Worm (Caenorhabditis elegans): Measurements from ENCODE around the gene srw-32.
"Not testable (repeated sequence)": the region's sequence is repeated elsewhere in the genome, so short reads cannot be mapped to it uniquely, and the experiment has no call there.

Gene srw-32

ce11 chrV:17508493-17508892 lies at the start of gene srw-32:
Gene srw-32, plus strand, starts transcription at chrV:17508793.
- TF ChIP-seq zag-1 (tag; optimal IDR thresholded peaks at IDR 0.05) (no peak), aly-2 (tag; optimal IDR thresholded peaks at IDR 0.05) (no peak), nhr-23 (tag; optimal IDR thresholded peaks at IDR 0.05) (no peak), nhr-67 (tag; optimal IDR thresholded peaks at IDR 0.05) (no peak), lsy-12 (tag; optimal IDR thresholded peaks at IDR 0.05) (no peak), fkh-10 (GFP tag; optimal IDR thresholded peaks at IDR 0.05) (no peak), snpc-4 (tag; optimal IDR thresholded peaks at IDR 0.05) (no peak), eor-1 (tag; optimal IDR thresholded peaks at IDR 0.05) (no peak), skn-1 (tag; optimal IDR thresholded peaks at IDR 0.05) (no peak), elt-1 (tag; optimal IDR thresholded peaks at IDR 0.05) (no peak), lin-15B (tag; optimal IDR thresholded peaks at IDR 0.05) (no peak), pqm-1 (tag; optimal IDR thresholded peaks at IDR 0.05) (no peak), jun-1 (tag; optimal IDR thresholded peaks at IDR 0.05) (no peak), elt-2 (tag; optimal IDR thresholded peaks at IDR 0.05) (no peak), ztf-11 (tag; optimal IDR thresholded peaks at IDR 0.05) (no peak)

- TF ChIP-seq ceh-16 (tag; optimal IDR thresholded peaks at IDR 0.05): no peak
- no peak for TF ChIP-seq nhr-25 (tag; optimal IDR thresholded peaks at IDR 0.05)
- no peak for TF ChIP-seq pha-4 (tag; optimal IDR thresholded peaks at IDR 0.05)
- no peak for TF ChIP-seq elt-2 (tag; optimal IDR thresholded peaks at IDR 0.05)
- TF ChIP-seq tbx-2 (tag; optimal IDR thresholded peaks at IDR 0.05): no peak
- no peak for TF ChIP-seq nhr-11 (tag; optimal IDR thresholded peaks at IDR 0.05)
- no peak for TF ChIP-seq nhr-28 (tag; optimal IDR thresholded peaks at IDR 0.05)
- TF ChIP-seq egl-27 (tag; optimal IDR thresholded peaks at IDR 0.05): no peak
- no peak for TF ChIP-seq nfya-1 (tag; optimal IDR thresholded peaks at IDR 0.05; ENCODE audit: insufficient read depth)
- no peak for TF ChIP-seq daf-12 (tag; optimal IDR thresholded peaks at IDR 0.05)
- no peak for TF ChIP-seq lsy-12 (tag; optimal IDR thresholded peaks at IDR 0.05)
- no peak for TF ChIP-seq egl-5 (tag; optimal IDR thresholded peaks at IDR 0.05)
- no peak for TF ChIP-seq unc-39 (tag; optimal IDR thresholded peaks at IDR 0.05)
- no peak for TF ChIP-seq ZK546.5 (tag; optimal IDR thresholded peaks at IDR 0.05)
- TF ChIP-seq eor-1 (tag; optimal IDR thresholded peaks at IDR 0.05): no peak
- TF ChIP-seq nhr-77 (tag; optimal IDR thresholded peaks at IDR 0.05): no peak
These were observed 48.5 kb upstream of the srw-32 start, which contains the start of gene srz-48 for ce11 chrV:17460061-17460460. Gene srz-48, minus strand, starts transcription at chrV:17460161.

ce11 chrV:17464278-17464677 lies 44.3 kb upstream of the srw-32 start, which contains the start of gene F20E11.7:
Gene F20E11.7, plus strand, starts transcription at chrV:17464578.
- TF ChIP-seq nhr-67, egl-5, snpc-4 (tag; optimal IDR thresholded peaks at IDR 0.05): not testable (repeated sequence)

- TF ChIP-seq lin-39 (tag; optimal IDR thresholded peaks at IDR 0.05): no peak
- no peak for TF ChIP-seq egl-5 (tag; optimal IDR thresholded peaks at IDR 0.05)
- TF ChIP-seq nhr-12 (tag; optimal IDR thresholded peaks at IDR 0.05): no peak
- no peak for TF ChIP-seq pha-4 (tag; optimal IDR thresholded peaks at IDR 0.05)
- TF ChIP-seq ztf-11 (tag; optimal IDR thresholded peaks at IDR 0.05): no peak
- no peak for TF ChIP-seq nhr-43 (tag; optimal IDR thresholded peaks at IDR 0.05; ENCODE audit: poor library complexity, severe bottlenecking)
These were observed 41.8 kb upstream of the srw-32 start, which contains the start of gene srw-72 for ce11 chrV:17466751-17467150. Gene srw-72, plus strand, starts transcription at chrV:17467051.

- no peak for TF ChIP-seq R02D3.7 (tag; optimal IDR thresholded peaks at IDR 0.05)
- TF ChIP-seq nhr-67 (tag; optimal IDR thresholded peaks at IDR 0.05): no peak
- no peak for TF ChIP-seq hmg-11 (tag; optimal IDR thresholded peaks at IDR 0.05)
- no peak for TF ChIP-seq ceh-82 (tag; optimal IDR thresholded peaks at IDR 0.05)
- no peak for TF ChIP-seq ZK546.5 (tag; optimal IDR thresholded peaks at IDR 0.05)
- no peak for TF ChIP-seq sea-2 (GFP tag; optimal IDR thresholded peaks at IDR 0.05)
- no peak for TF ChIP-seq lsy-12 (tag; optimal IDR thresholded peaks at IDR 0.05)
- no peak for TF ChIP-seq unc-39 (tag; optimal IDR thresholded peaks at IDR 0.05)
- no peak for TF ChIP-seq jun-1 (tag; optimal IDR thresholded peaks at IDR 0.05)
- TF ChIP-seq nhr-77 (tag; optimal IDR thresholded peaks at IDR 0.05): no peak
- TF ChIP-seq mml-1 (tag; optimal IDR thresholded peaks at IDR 0.05): no peak
- TF ChIP-seq skn-1 (tag; optimal IDR thresholded peaks at IDR 0.05): no peak
- no peak for TF ChIP-seq nhr-23 (tag; optimal IDR thresholded peaks at IDR 0.05)
- no peak for TF ChIP-seq mdl-1 (tag; optimal IDR thresholded peaks at IDR 0.05)
- no peak for TF ChIP-seq fkh-2 (tag; optimal IDR thresholded peaks at IDR 0.05)
- no peak for TF ChIP-seq elt-1 (tag; optimal IDR thresholded peaks at IDR 0.05)
- TF ChIP-seq tbx-2 (tag; optimal IDR thresholded peaks at IDR 0.05): no peak
- no peak for TF ChIP-seq ceh-16 (tag; optimal IDR thresholded peaks at IDR 0.05)
These were observed 40.7 kb upstream of the srw-32 start for ce11 chrV:17467881-17468280.
